Worm (Caenorhabditis elegans): ENCODE measurements around the gene srh-166.
A peak's percentile ranks its signal among the peaks of the same experiment; 100 is the strongest.

DNA sequence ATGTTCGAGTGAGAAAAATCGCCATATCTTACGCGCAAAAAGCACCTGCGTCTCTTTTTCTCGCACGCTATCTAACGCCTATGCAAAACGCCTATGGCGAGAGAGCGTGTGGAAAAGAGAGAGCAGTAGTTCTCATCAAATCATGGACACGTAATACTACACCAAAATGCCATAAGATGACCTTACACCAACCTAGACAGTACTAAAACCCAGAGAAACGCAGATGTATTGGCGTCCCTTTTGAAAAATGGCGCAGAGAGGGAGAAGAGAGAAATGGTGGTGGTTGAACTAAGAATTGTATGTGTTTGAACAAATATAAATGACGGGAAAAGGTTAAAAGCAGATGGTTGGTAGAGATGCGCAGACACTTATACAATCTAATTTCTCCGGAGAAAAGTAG is 13.4 kb upstream of the srh-166 start, which contains the start of gene Y38H6C.16:
- TF ChIP-seq alr-1 (tag; optimal IDR thresholded peaks at IDR 0.05; ENCODE audit: borderline replicate concordance) (no peak), lsy-2 (tag; optimal IDR thresholded peaks at IDR 0.05) (peak in 1 of 2 experiments; percentile 19), pqm-1 (tag; optimal IDR thresholded peaks at IDR 0.05) (no peak), nhr-11 (tag; optimal IDR thresholded peaks at IDR 0.05) (no peak), mdl-1 (tag; optimal IDR thresholded peaks at IDR 0.05) (no peak), fkh-8 (tag; optimal IDR thresholded peaks at IDR 0.05) (no peak), elt-2 (tag; optimal IDR thresholded peaks at IDR 0.05) (no peak), snpc-4 (tag; optimal IDR thresholded peaks at IDR 0.05) (no peak), nhr-19 (GFP tag; conservative IDR thresholded peaks at IDR 0.05) (no peak), nhr-76 (tag; optimal IDR thresholded peaks at IDR 0.05) (no peak), ama-1 (optimal IDR thresholded peaks at IDR 0.05) (no peak), dpl-1 (GFP tag; optimal IDR thresholded peaks at IDR 0.05) (peak in 1 of 3 experiments; percentile 25), lin-39 (tag; optimal IDR thresholded peaks at IDR 0.05) (no peak)
